Fruit fly (Drosophila melanogaster) whole organism, adult: Measurements from ENCODE around the gene CG34296.

Source experiments
- CG11617 ChIP-seq: fragments of 200-800 bp; sonication (Bioruptor generic); optimal IDR thresholded peaks from 2 replicates; lab custom pipeline; 2017; ENCODE audit warnings: mild to moderate bottlenecking, missing biosample characterization, missing genetic modification reagents, missing genetic modification characterization
- CG12768 ChIP-seq: fragments of 200-800 bp; sonication (Bioruptor generic); optimal IDR thresholded peaks from 2 replicates; lab custom pipeline; 2017; ENCODE audit warnings: missing biosample characterization, missing genetic modification characterization, mild to moderate bottlenecking, moderate library complexity, missing genetic modification reagents
- CG14711 ChIP-seq: fragments of 200-800 bp; sonication (Bioruptor generic); optimal IDR thresholded peaks from 2 replicates; lab custom pipeline; 2018; ENCODE audit warnings: missing biosample characterization, mild to moderate bottlenecking, missing genetic modification characterization, moderate library complexity
- CG1620 ChIP-seq: fragments of 200-800 bp; sonication (Bioruptor generic); optimal IDR thresholded peaks from 2 replicates; lab custom pipeline; 2016; ENCODE audit warnings: missing biosample characterization, missing genetic modification characterization
- CG33017 ChIP-seq: fragments of 200-800 bp; sonication (Bioruptor generic); optimal IDR thresholded peaks from 2 replicates; lab custom pipeline; 2018; ENCODE audit warnings: missing biosample characterization, mild to moderate bottlenecking, missing genetic modification characterization, moderate library complexity
- CG5204 ChIP-seq: fragments of 200-800 bp; sonication (Bioruptor generic); optimal IDR thresholded peaks from 2 replicates; lab custom pipeline; 2016; ENCODE audit warnings: missing biosample characterization, missing genetic modification characterization
- CG7045 ChIP-seq: fragments of 200-800 bp; sonication (Bioruptor generic); optimal IDR thresholded peaks from 2 replicates; lab custom pipeline; 2017; ENCODE audit warnings: missing biosample characterization, mild to moderate bottlenecking, missing genetic modification characterization
- CG7101 ChIP-seq: fragments of 200-800 bp; sonication (Bioruptor generic); optimal IDR thresholded peaks from 2 replicates; lab custom pipeline; 2018; ENCODE audit warnings: missing biosample characterization, mild to moderate bottlenecking, missing genetic modification characterization, moderate library complexity
- Clk ChIP-seq: fragments of 200-800 bp; sonication (Bioruptor generic); optimal IDR thresholded peaks from 2 replicates; lab custom pipeline; 2017; ENCODE audit warnings: missing biosample characterization, missing genetic modification characterization
- Crg-1 ChIP-seq: fragments of 200-800 bp; sonication (Bioruptor generic); optimal IDR thresholded peaks from 2 replicates; lab custom pipeline; 2016; ENCODE audit warnings: missing biosample characterization, missing genetic modification characterization
- Hr96 ChIP-seq: fragments of 200-800 bp; sonication (Bioruptor generic); optimal IDR thresholded peaks from 2 replicates; lab custom pipeline; 2016; ENCODE audit warnings: missing biosample characterization, missing genetic modification characterization
- Mnt ChIP-seq: fragments of 200-800 bp; sonication (Bioruptor generic); optimal IDR thresholded peaks from 2 replicates; lab custom pipeline; 2016; ENCODE audit warnings: missing biosample characterization, mild to moderate bottlenecking, missing genetic modification characterization
- bab1 ChIP-seq: fragments of 200-800 bp; sonication (Bioruptor generic); optimal IDR thresholded peaks from 3 replicates; lab custom pipeline; 2019; ENCODE audit warnings: missing biosample characterization, mild to moderate bottlenecking, missing genetic modification characterization, moderate library complexity
- cic ChIP-seq: fragments of 200-800 bp; sonication (Bioruptor generic); optimal IDR thresholded peaks from 2 replicates; lab custom pipeline; 2017; ENCODE audit warnings: missing biosample characterization, mild to moderate bottlenecking, missing genetic modification characterization, moderate library complexity
- cnc ChIP-seq, 2 experiments: fragments of >200 bp; optimal IDR thresholded peaks; 2 replicates each; lab custom pipeline; 2017
- kay ChIP-seq: fragments of 200-800 bp; sonication (Bioruptor generic); peaks from one replicate; lab custom pipeline; 2016; ENCODE audit warnings: missing biosample characterization, missing genetic modification characterization, borderline replicate concordance
- ovo ChIP-seq: fragments of 200-800 bp; sonication (Bioruptor generic); optimal IDR thresholded peaks from 2 replicates; lab custom pipeline; 2016; ENCODE audit warnings: missing biosample characterization, missing genetic modification characterization
- pad ChIP-seq: fragments of 200-800 bp; sonication (Bioruptor generic); optimal IDR thresholded peaks from 3 replicates; lab custom pipeline; 2017; ENCODE audit warnings: missing biosample characterization, missing genetic modification characterization, mild to moderate bottlenecking, moderate library complexity, missing genetic modification reagents
- tj ChIP-seq: fragments of 200-800 bp; sonication (Bioruptor generic); optimal IDR thresholded peaks from 3 replicates; lab custom pipeline; 2017; ENCODE audit warnings: missing biosample characterization, mild to moderate bottlenecking, missing genetic modification characterization, moderate library complexity
- toe ChIP-seq: fragments of 200-800 bp; sonication (Bioruptor generic); optimal IDR thresholded peaks from 2 replicates; lab custom pipeline; 2016; ENCODE audit warnings: missing biosample characterization, missing genetic modification characterization

Gene CG34296

DNA sequence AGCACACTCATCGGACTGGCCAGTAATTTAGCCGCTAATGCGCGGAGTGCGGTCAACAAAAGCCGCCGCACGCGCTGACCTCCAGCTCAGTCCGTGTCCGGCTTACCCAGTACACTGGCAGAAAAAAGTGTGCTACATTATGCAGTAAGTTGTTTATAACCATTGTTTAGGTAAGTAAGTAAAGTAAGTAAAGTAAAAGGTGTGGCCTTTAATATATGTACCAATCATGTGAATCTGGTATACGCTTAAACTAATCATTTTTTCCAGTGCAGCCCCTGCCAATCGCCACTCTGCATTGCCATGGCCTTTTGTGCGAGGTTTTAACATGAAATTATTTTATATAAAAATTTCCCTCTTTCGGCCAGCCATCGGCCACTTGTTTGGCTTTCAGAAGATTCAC lies 10.9 kb upstream of the CG34296 start:
- TF ChIP-seq CG7101 (tag; lab: Kevin White, UChicago) = no peak
- TF ChIP-seq tj (GFP tag; lab: Kevin White, UChicago) = no peak
- no peak for TF ChIP-seq kay (GFP tag; lab: Kevin White, UChicago)
- TF ChIP-seq Crg-1 (GFP tag; lab: Kevin White, UChicago) = no peak
- no peak for TF ChIP-seq Hr96 (GFP tag; lab: Kevin White, UChicago)
- no peak for TF ChIP-seq CG33017 (tag; lab: Kevin White, UChicago)
- no peak for TF ChIP-seq ovo (GFP tag; lab: Kevin White, UChicago)
- no peak for TF ChIP-seq pad
- TF ChIP-seq CG7045 (GFP tag; lab: Kevin White, UChicago) = no peak
- no peak for TF ChIP-seq Clk (GFP tag; lab: Kevin White, UChicago)
- no peak for TF ChIP-seq CG14711 (tag; lab: Kevin White, UChicago)
- no peak for TF ChIP-seq CG12768 (GFP tag; lab: Kevin White, UChicago)
- no peak for TF ChIP-seq CG1620 (GFP tag; lab: Kevin White, UChicago)
- no peak for TF ChIP-seq bab1 (GFP tag; lab: Kevin White, UChicago)
- no peak for TF ChIP-seq cnc (optimal IDR thresholded peaks at IDR 0.05; lab: Kevin White, UChicago)
- no peak for TF ChIP-seq CG5204

DNA sequence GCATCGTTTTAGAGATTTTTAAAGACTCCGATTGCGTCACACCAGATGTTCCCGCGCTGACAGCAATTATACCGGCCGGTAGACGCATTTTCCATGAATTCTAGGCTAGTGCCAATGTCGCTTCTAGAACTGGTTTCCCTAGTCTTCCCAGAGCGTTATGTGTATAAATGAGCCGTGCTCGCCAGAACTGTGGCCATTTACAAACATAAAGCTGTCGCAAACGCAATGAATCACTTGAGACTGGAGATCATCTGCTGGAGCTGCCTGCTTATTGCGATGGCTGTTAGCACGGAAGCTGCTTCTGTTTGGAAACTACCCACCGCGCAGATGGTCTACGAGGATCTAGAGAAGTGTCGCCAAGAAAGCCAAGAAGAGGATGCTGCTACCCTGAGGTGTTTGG lies 8.0 kb upstream of the CG34296 start, which contains the start of gene Obp99d:
Gene Obp99d (plus strand): TSS at position 192 of the 400 bp plus-strand sequence.
- TF ChIP-seq CG14711 (tag; lab: Kevin White, UChicago) (no peak), ovo (GFP tag; lab: Kevin White, UChicago) (no peak), Crg-1 (GFP tag; lab: Kevin White, UChicago) (no peak), CG1620 (GFP tag; lab: Kevin White, UChicago) (no peak), toe (GFP tag; lab: Kevin White, UChicago) (no peak)

DNA sequence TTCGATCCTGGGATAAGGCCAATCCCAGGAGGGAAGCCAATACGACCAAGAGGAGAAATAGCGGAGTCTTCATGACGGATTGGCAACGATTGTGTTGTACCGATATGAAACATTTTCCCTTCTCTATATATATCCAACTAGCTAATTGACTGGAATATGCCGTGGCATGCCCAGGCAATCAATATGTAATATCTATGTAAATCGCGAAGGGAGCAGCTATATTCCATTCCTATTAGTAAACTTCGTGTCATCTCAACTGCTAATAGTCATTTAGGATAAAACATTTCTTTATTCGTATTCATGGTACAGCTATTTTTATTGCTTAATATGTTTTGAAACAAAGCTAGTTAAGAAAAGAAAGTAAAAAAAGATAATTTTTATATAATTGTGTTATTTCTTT lies 7.1 kb upstream of the CG34296 start, which contains the start of gene Dup99B:
Gene Dup99B (minus strand): TSS at position 101 of the 400 bp plus-strand sequence.
- TF ChIP-seq CG1620 (GFP tag; lab: Kevin White, UChicago) = no peak
- no peak for TF ChIP-seq cic (GFP tag; lab: Kevin White, UChicago)

DNA sequence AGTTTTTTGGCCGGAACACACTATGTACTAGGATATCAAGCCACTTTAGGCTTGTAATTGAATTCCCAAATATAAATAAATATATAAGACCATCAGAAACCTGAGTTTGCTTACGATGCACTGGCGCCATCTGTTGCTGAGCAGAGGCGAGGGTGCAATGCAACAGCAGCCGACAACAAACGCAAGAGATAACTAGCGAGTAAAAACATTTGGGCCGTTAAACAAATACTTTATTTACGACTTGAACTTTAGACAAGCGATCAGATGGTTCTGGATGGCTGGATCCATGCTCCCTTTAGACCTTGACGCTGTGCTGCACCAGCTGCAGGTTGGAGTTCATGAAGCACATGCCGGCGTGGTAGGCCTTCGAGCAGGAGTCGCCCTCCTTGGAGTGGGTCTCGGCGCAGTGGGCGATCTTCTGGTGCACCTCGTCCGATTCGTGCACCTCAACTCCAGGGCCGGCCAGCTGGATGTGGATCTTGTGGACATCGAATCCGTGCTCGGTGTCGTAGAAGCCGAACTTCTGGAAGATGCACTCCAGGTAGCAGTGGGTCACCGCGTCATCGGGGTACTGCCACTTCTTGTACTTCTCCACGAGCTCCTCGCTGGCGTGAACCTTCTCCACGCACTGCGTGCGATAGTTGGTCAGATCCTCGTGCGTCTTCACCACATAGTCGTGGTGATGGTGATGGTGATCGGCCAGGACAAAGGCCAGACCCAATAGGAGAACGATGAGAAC lies 6.1 kb upstream of the CG34296 start:
- TF ChIP-seq Clk (GFP tag; lab: Kevin White, UChicago) = no peak
- TF ChIP-seq Mnt (GFP tag; lab: Kevin White, UChicago) = no peak
- TF ChIP-seq cnc (optimal IDR thresholded peaks at IDR 0.05; lab: Kevin White, UChicago) = no peak
- no peak for TF ChIP-seq Hr96 (GFP tag; lab: Kevin White, UChicago)
- no peak for TF ChIP-seq CG5204
- no peak for TF ChIP-seq CG33017 (tag; lab: Kevin White, UChicago)
- no peak for TF ChIP-seq kay (GFP tag; lab: Kevin White, UChicago)
- no peak for TF ChIP-seq CG12768 (GFP tag; lab: Kevin White, UChicago)
- no peak for TF ChIP-seq tj (GFP tag; lab: Kevin White, UChicago)
- no peak for TF ChIP-seq CG11617 (GFP tag; lab: Kevin White, UChicago)
- TF ChIP-seq toe (GFP tag; lab: Kevin White, UChicago) = no peak
- no peak for TF ChIP-seq cic (GFP tag; lab: Kevin White, UChicago)
- TF ChIP-seq CG14711 (tag; lab: Kevin White, UChicago) = no peak
- no peak for TF ChIP-seq CG7045 (GFP tag; lab: Kevin White, UChicago)
- no peak for TF ChIP-seq CG7101 (tag; lab: Kevin White, UChicago)
- TF ChIP-seq bab1 (GFP tag; lab: Kevin White, UChicago) = no peak
- TF ChIP-seq Crg-1 (GFP tag; lab: Kevin White, UChicago) = no peak
- TF ChIP-seq pad = no peak

DNA sequence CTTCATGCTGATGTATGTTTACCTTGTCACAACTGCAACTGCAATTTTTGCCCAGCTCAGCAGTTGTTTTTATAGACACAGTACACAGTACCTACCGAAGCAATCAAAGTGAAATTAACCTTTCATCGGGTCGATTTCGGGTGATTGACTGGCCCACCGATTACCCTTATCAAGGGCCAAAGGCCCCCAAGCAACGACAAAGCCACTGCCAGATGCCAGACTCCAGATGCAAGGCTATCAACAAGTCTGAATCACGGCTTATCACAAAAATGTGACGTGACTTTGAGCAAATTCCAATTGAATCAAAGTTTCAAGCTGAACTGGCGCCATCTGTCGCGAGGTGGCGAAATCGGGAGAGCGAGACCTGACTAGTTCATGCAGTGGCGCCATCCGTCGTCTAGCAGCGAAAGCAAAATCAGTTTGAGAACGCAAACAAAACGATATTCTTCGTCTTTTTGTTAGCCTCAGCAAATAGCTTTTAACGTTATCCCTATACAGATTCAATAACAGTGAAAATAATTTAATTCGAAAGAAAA lies 5.5 kb upstream of the CG34296 start, which contains the start of gene Obp99b:
Gene Obp99b (minus strand): TSS at position 115 of the 536 bp plus-strand sequence.
- TF ChIP-seq CG14711 (tag; lab: Kevin White, UChicago) (no peak), Mnt (GFP tag; lab: Kevin White, UChicago) (no peak), tj (GFP tag; lab: Kevin White, UChicago) (peak; percentile 26), Clk (GFP tag; lab: Kevin White, UChicago) (no peak), Hr96 (GFP tag; lab: Kevin White, UChicago) (peak; percentile 51), pad (no peak), CG1620 (GFP tag; lab: Kevin White, UChicago) (peak; percentile 4), CG12768 (GFP tag; lab: Kevin White, UChicago) (no peak), CG5204 (peak; percentile 25), CG33017 (tag; lab: Kevin White, UChicago) (no peak), CG7045 (GFP tag; lab: Kevin White, UChicago) (peak; percentile 5), ovo (GFP tag; lab: Kevin White, UChicago) (no peak), CG11617 (GFP tag; lab: Kevin White, UChicago) (no peak), toe (GFP tag; lab: Kevin White, UChicago) (peak; percentile 38), bab1 (GFP tag; lab: Kevin White, UChicago) (peak; percentile 28), cic (GFP tag; lab: Kevin White, UChicago) (no peak)

DNA sequence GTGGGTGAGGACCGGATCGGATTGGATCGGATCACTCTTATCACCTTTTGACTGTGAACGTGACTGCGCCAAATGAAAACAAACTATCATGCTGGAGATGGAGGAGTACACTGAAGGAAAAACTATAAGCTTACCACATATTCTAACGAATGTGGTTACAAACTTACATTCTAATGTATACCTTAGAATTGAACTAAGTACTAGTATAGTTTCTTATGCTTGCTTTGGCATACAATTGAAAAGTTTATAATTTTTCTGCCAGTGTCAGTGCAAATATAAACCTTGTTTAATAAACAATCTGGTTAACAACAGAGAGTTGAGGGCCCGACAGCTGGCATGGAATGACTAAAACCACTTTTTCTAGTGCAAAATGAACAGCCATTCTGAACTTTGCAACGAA lies 4.8 kb upstream of the CG34296 start:
- no peak for TF ChIP-seq cnc (optimal IDR thresholded peaks at IDR 0.05; lab: Kevin White, UChicago)
- TF ChIP-seq toe (GFP tag; lab: Kevin White, UChicago) = no peak
- TF ChIP-seq ovo (GFP tag; lab: Kevin White, UChicago) = no peak
- TF ChIP-seq bab1 (GFP tag; lab: Kevin White, UChicago) = no peak
- peak; percentile 63 for TF ChIP-seq CG7101 (tag; lab: Kevin White, UChicago)
- no peak for TF ChIP-seq CG5204
- peak; percentile 80 for TF ChIP-seq CG33017 (tag; lab: Kevin White, UChicago)
- no peak for TF ChIP-seq tj (GFP tag; lab: Kevin White, UChicago)
- peak; percentile 38 for TF ChIP-seq Clk (GFP tag; lab: Kevin White, UChicago)
- no peak for TF ChIP-seq CG11617 (GFP tag; lab: Kevin White, UChicago)
- TF ChIP-seq CG12768 (GFP tag; lab: Kevin White, UChicago) = peak; percentile 57
- peak; percentile 61 for TF ChIP-seq CG14711 (tag; lab: Kevin White, UChicago)
- TF ChIP-seq kay (GFP tag; lab: Kevin White, UChicago) = no peak
- TF ChIP-seq Hr96 (GFP tag; lab: Kevin White, UChicago) = peak; percentile 35
- TF ChIP-seq pad = peak; percentile 9
- no peak for TF ChIP-seq Crg-1 (GFP tag; lab: Kevin White, UChicago)
- TF ChIP-seq CG7045 (GFP tag; lab: Kevin White, UChicago) = peak; percentile 49
- TF ChIP-seq CG1620 (GFP tag; lab: Kevin White, UChicago) = no peak
- TF ChIP-seq cic (GFP tag; lab: Kevin White, UChicago) = peak; percentile 8
